Worm (Caenorhabditis elegans): Measurements from ENCODE around the gene Y105C5B.17.

Y105C5B.17 gene

DNA sequence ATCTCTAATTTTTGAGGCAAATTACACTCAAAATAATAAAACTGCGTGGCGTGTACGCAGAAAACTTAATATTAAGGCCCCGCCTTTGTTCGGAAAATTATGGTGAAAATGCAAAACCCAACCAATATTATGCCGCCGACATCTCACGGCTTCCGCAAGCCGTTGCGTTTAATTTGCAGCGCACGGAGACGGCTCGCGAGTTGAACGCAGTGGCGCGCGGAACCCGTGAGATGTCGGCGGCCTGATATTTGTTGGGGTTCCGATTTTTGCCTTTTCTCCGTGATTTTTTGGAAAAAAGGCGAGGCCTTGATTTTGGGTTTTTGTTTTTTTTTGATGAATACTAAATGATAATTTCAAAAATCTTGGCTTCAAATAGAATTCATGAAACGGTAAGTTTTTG lies 38.2 kb downstream of the Y105C5B.17 start:
- TF ChIP-seq somi-1 (GFP tag; optimal IDR thresholded peaks at IDR 0.05) (no peak), gei-17 (GFP tag; optimal IDR thresholded peaks at IDR 0.05) (no peak), aptf-2 (GFP tag; conservative IDR thresholded peaks at IDR 0.05) (no peak), snpc-4 (GFP tag; optimal IDR thresholded peaks at IDR 0.05) (no peak), snpc-4 (tag; optimal IDR thresholded peaks at IDR 0.05) (peak in 3 of 4 experiments; percentile 30 to 81 (median 49)), K11D2.4 (GFP tag; IDR thresholded peaks at IDR 0.05) (no peak), rcor-1 (GFP tag; IDR thresholded peaks at IDR 0.05) (no peak), lir-1 (GFP tag; conservative IDR thresholded peaks at IDR 0.05) (no peak), zfh-2 (GFP tag; conservative IDR thresholded peaks at IDR 0.05) (0 out of 2 replicates have a peak, but pooled peaks have one; percentile 26)

DNA sequence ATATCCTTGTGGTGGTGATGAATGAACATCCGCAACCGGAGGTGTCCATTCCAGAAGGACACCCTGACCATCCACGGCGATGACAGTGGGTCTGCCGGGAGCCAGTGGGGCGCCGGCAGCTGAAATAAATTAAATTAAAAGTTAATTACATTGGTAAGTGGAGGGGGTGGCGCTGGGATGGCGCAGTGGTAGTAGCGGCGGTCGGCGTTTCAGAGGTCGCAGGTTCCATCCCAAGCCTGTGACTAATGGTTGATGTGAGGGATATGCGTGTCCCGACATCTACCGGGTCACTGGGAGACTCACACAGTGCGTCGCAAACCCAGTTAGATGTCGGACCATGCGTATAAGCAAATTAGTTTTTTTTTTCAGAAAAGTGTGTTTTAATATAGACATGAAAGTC lies 42.6 kb downstream of the Y105C5B.17 start:
- TF ChIP-seq zfh-2 (GFP tag; conservative IDR thresholded peaks at IDR 0.05) (peak; percentile 75), ceh-40 (GFP tag; IDR thresholded peaks at IDR 0.05) (0 out of 2 replicates have a peak, but pooled peaks have one; percentile 14), nhr-80 (tag; optimal IDR thresholded peaks at IDR 0.05) (no peak), hsf-1 (GFP tag; IDR thresholded peaks at IDR 0.05) (no peak), snpc-4 (GFP tag; optimal IDR thresholded peaks at IDR 0.05) (peak; percentile 34), snpc-4 (tag; optimal IDR thresholded peaks at IDR 0.05) (peak in 3 of 4 experiments; percentile 18 to 90 (median 64)), madf-8 (GFP tag; conservative IDR thresholded peaks at IDR 0.05) (no peak), rpc-1 (optimal IDR thresholded peaks at IDR 0.05) (no peak), rpc-1 (tag; optimal IDR thresholded peaks at IDR 0.05) (peak; percentile 41), attf-6 (GFP tag; IDR thresholded peaks at IDR 0.05) (0 out of 2 replicates have a peak, but pooled peaks have one; percentile 28)

DNA sequence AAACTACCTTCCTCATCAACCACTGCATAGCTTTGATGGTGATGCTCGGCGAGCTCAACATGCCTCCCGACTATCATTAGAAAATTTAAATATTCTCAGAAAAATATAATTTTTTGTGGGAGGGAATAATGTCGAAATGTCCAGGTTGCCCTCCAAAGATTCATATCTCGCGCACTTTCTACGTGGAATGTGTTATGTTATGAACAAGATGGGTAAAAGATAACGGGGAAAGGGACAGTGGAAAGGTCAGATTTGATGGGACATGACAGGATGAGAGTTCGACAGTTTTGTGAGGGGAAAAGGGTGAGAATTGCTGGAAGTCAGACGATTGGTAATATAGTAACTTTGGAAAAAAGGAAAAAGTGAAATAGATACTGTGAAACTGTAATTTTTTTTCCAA lies 43.4 kb downstream of the Y105C5B.17 start:
- TF ChIP-seq athp-1 (tag; optimal IDR thresholded peaks at IDR 0.05) (no peak), tlf-1 (GFP tag; optimal IDR thresholded peaks at IDR 0.05) (no peak)
